Worm (Caenorhabditis elegans): ENCODE data around the gene F29B9.7.

The F29B9.7 gene

DNA sequence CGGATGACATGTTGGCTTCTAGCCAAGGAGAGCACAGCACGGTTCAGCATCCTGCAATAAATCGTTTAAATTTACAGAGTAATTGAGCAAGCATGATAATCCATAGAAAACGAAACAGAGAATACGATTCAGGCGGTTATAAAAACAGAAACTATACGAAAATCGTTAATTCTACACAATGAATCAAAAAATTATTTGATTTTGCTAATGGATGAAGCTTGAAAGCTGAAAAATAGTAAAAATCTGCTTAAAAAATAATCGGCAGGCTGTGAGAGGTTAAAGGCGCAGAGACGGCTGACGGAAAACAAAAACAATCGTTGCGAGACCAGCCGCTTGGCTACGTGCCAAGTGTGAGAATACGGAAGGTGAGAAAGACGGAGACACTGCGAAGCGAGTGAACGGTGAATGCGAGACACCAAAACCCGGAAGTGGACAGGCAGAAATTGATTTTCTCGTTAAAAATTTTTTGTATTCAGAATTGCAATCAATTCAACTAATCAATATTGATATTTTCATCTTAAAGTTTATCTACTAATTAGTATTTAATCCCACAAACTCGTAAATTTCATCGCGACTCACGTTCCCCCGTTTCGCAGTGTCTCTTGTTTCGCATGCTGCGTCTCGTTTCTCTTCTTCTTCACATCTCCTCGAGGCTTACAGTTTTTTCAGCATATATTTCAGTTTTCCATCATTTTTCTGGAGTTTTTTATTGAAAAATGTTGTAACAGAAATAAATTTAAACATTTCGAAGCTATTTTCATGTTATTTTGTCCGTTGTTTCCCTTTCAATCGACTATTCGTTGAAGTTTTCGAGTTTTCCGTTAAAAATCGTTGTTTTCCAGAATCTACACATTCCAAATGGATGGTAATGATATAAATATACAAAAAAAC, 10.8 kb downstream of the F29B9.7 start, which contains the start of the genes F29B9.11 and jmjd-1.2 (continued):
- TF ChIP-seq nhr-84 (tag; optimal IDR thresholded peaks at IDR 0.05): peak; percentile 27

DNA sequence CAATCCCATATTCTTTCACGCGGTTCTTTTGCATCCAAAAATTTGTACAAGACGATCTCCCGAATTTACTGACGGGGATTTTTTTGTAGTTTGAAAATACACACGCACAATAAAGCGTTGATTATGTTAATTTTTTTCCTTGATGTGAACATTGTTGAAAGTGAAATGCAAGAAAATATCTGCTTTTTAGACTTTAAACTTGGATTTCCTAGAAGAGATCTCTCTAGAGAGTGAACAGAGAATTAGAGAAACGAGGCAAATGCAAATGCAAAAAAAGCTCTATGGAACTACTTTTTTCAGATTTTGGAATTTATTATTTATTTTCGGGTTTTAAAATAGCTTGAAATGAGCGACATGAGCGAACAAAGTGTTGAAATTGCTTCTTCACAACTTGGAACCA, 15.5 kb downstream of the F29B9.7 start, which contains the start of gene F29B9.1:
TSS of gene F29B9.1 (plus strand) at position 301 of the 400 bp plus-strand sequence.
- no peak for TF ChIP-seq unc-130 (tag; optimal IDR thresholded peaks at IDR 0.05)
- TF ChIP-seq lsy-2 (tag; optimal IDR thresholded peaks at IDR 0.05): no peak
- no peak for TF ChIP-seq nhr-47 (tag; optimal IDR thresholded peaks at IDR 0.05)
- no peak for TF ChIP-seq irx-1 (tag; optimal IDR thresholded peaks at IDR 0.05)
- no peak for TF ChIP-seq egl-27 (tag; optimal IDR thresholded peaks at IDR 0.05)
- no peak for TF ChIP-seq nhr-90 (tag; optimal IDR thresholded peaks at IDR 0.05; ENCODE audit: poor library complexity)
- no peak for TF ChIP-seq unc-98 (GFP tag; IDR thresholded peaks at IDR 0.05)
- TF ChIP-seq nhr-28 (tag; optimal IDR thresholded peaks at IDR 0.05): no peak
- TF ChIP-seq hlh-4 (tag; optimal IDR thresholded peaks at IDR 0.05): no peak
- no peak for TF ChIP-seq tlp-1 (tag; optimal IDR thresholded peaks at IDR 0.05)
- no peak for TF ChIP-seq dsc-1 (tag; optimal IDR thresholded peaks at IDR 0.05)
- TF ChIP-seq C34B4.2 (tag; optimal IDR thresholded peaks at IDR 0.05): no peak
- TF ChIP-seq nhr-19 (GFP tag; conservative IDR thresholded peaks at IDR 0.05): no peak
- no peak for TF ChIP-seq elt-2 (tag; optimal IDR thresholded peaks at IDR 0.05)

DNA sequence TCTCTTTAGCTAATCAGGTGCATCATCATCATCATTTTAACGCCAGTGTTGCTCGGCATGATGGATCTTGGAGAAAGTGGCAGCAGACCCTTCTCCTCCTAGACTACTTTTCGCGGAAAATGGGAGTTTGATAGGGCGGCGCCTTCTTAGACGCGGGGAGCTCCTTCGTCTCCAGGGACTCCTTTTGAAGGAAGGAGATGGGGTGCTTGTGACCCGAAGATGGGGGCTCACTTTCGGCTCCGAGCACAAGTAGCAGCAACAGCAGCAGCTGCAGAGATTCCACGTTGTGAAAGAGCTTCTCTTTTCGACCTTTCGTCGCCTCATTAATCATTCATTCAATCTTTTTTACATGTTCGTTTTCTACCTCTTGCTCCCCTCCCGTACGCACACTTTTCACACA, 17.8 kb downstream of the F29B9.7 start:
- TF ChIP-seq lin-14 (GFP tag; optimal IDR thresholded peaks at IDR 0.05): peak; percentile 46
- peak in 1 of 3 experiments; percentile 2 for TF ChIP-seq ceh-82 (tag; optimal IDR thresholded peaks at IDR 0.05)
- no peak for TF ChIP-seq F16B12.6 (tag; optimal IDR thresholded peaks at IDR 0.05)
- TF ChIP-seq mab-9 (GFP tag; IDR thresholded peaks at IDR 0.05): peak; percentile 63

DNA sequence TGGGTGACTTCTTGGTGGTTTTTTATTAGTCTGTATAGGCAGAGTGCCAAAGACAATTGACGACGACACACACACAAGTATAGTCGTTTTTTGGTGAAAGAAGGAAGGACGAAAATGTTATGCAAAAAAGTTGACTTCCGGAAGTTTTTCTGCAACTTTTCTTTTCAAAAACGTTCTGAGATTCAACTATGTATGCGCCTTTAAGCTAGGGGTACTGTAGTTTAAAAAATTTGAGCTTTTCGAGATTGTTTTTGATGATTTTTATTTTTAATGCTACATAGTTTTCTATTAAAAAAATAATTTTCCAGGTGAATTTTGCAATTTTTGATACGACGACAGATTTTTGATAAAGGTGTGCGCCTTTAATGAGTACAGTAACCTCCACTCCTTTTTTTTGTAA, 18.3 kb downstream of the F29B9.7 start:
- TF ChIP-seq zip-4 (GFP tag; optimal IDR thresholded peaks at IDR 0.05): no peak
- no peak for TF ChIP-seq unc-30 (tag; optimal IDR thresholded peaks at IDR 0.05)
- TF ChIP-seq ets-5 (GFP tag; IDR thresholded peaks at IDR 0.05): no peak
- no peak for TF ChIP-seq hpl-2 (GFP tag; optimal IDR thresholded peaks at IDR 0.05)
- no peak for TF ChIP-seq unc-62 (GFP tag; optimal IDR thresholded peaks at IDR 0.05)
- no peak for TF ChIP-seq sup-37 (GFP tag; optimal IDR thresholded peaks at IDR 0.05)
- no peak for TF ChIP-seq lin-15B (tag; optimal IDR thresholded peaks at IDR 0.05)
- TF ChIP-seq pag-3 (tag; optimal IDR thresholded peaks at IDR 0.05; ENCODE audit: borderline replicate concordance, insufficient read depth): no peak
- TF ChIP-seq C16A3.4 (tag; optimal IDR thresholded peaks at IDR 0.05): no peak
- TF ChIP-seq alr-1 (tag; optimal IDR thresholded peaks at IDR 0.05; ENCODE audit: borderline replicate concordance): no peak
- TF ChIP-seq egl-13 (tag; optimal IDR thresholded peaks at IDR 0.05): no peak
- TF ChIP-seq dpl-1 (GFP tag; optimal IDR thresholded peaks at IDR 0.05): no peak
- TF ChIP-seq fos-1 (tag; optimal IDR thresholded peaks at IDR 0.05): no peak
- TF ChIP-seq mep-1 (tag; optimal IDR thresholded peaks at IDR 0.05): no peak
- TF ChIP-seq efl-3 (GFP tag; optimal IDR thresholded peaks at IDR 0.05): no peak
- TF ChIP-seq lin-14 (GFP tag; optimal IDR thresholded peaks at IDR 0.05): no peak
- TF ChIP-seq sptf-1 (tag; optimal IDR thresholded peaks at IDR 0.05): no peak
- no peak for TF ChIP-seq jun-1 (tag; optimal IDR thresholded peaks at IDR 0.05)
- TF ChIP-seq nhr-20 (tag; optimal IDR thresholded peaks at IDR 0.05): no peak
